Fruit fly (Drosophila melanogaster) whole organism, embryonic: Measurements from ENCODE around the gene ec.

Experiments
- Adf1 ChIP-seq: fragments of 200-800 bp; sonication (Bioruptor generic); IDR thresholded peaks from 2 replicates; pipeline ENCODE4 v1.3.6; 2022; ENCODE audit warnings: missing biosample characterization, missing genetic modification characterization
- Atf-2 ChIP-seq: fragments of 200-800 bp; sonication (Bioruptor generic); optimal IDR thresholded peaks from 2 replicates; lab custom pipeline; 2016; ENCODE audit warnings: missing biosample characterization, missing genetic modification characterization
- CG10321 ChIP-seq: fragments of 200-800 bp; sonication (Bioruptor generic); IDR thresholded peaks from 2 replicates; pipeline ENCODE4 v1.3.6; 2022; ENCODE audit warnings: missing biosample characterization, missing genetic modification characterization
- CG12071 ChIP-seq: fragments of 200-800 bp; sonication (Bioruptor generic); optimal IDR thresholded peaks from 3 replicates; lab custom pipeline; 2018; ENCODE audit warnings: missing biosample characterization, mild to moderate bottlenecking, missing genetic modification characterization
- CG12769 ChIP-seq: fragments of 200-800 bp; sonication (Bioruptor generic); optimal IDR thresholded peaks from 2 replicates; lab custom pipeline; 2019; ENCODE audit warnings: missing biosample characterization, mild to moderate bottlenecking, missing genetic modification characterization, moderate library complexity
- CG13287 ChIP-seq: fragments of 200-800 bp; sonication (Bioruptor generic); IDR thresholded peaks from 2 replicates; pipeline ENCODE4 v1.3.6; 2022; ENCODE audit warnings: missing biosample characterization, missing genetic modification characterization; ENCODE audit not compliant: partially characterized antibody
- CG15696 ChIP-seq: fragments of 200-800 bp; sonication (Bioruptor generic); optimal IDR thresholded peaks from 2 replicates; lab custom pipeline; 2019; ENCODE audit warnings: missing biosample characterization, mild to moderate bottlenecking, missing genetic modification characterization, moderate library complexity
- CG1602 ChIP-seq: fragments of 200-800 bp; sonication (Bioruptor generic); optimal IDR thresholded peaks from 3 replicates; lab custom pipeline; 2016; ENCODE audit warnings: missing biosample characterization, missing genetic modification characterization
- CG1603 ChIP-seq: fragments of 200-800 bp; sonication (Bioruptor generic); optimal IDR thresholded peaks from 2 replicates; lab custom pipeline; 2019; ENCODE audit warnings: missing biosample characterization, mild to moderate bottlenecking, missing genetic modification characterization, moderate library complexity
- CG1792 ChIP-seq: fragments of 200-800 bp; sonication (Bioruptor generic); optimal IDR thresholded peaks from 2 replicates; lab custom pipeline; 2016; ENCODE audit warnings: missing biosample characterization, missing genetic modification characterization
- CG18011 ChIP-seq: fragments of 200-800 bp; sonication (Bioruptor generic); optimal IDR thresholded peaks from 2 replicates; lab custom pipeline; 2017; ENCODE audit warnings: missing biosample characterization, missing genetic modification characterization, mild to moderate bottlenecking, moderate library complexity, missing genotype
- CG2712 ChIP-seq: fragments of 200-800 bp; optimal IDR thresholded peaks from 3 replicates; lab custom pipeline; 2019; ENCODE audit warnings: missing biosample characterization, mild to moderate bottlenecking, missing genetic modification characterization, moderate library complexity
- CG32767 ChIP-seq: fragments of 200-800 bp; sonication (Bioruptor generic); IDR thresholded peaks from 2 replicates; pipeline ENCODE4 v1.3.6; 2022; ENCODE audit warnings: missing biosample characterization, missing genetic modification characterization
- CG7987 ChIP-seq: fragments of 200-800 bp; sonication (Bioruptor generic); optimal IDR thresholded peaks from 2 replicates; lab custom pipeline; 2018; ENCODE audit warnings: missing biosample characterization, mild to moderate bottlenecking, missing genetic modification characterization, moderate library complexity
- CG8924 ChIP-seq: fragments of 200-800 bp; optimal IDR thresholded peaks from 3 replicates; lab custom pipeline; 2019; ENCODE audit warnings: missing biosample characterization, mild to moderate bottlenecking, missing genetic modification characterization, moderate library complexity
- D19A ChIP-seq: fragments of 200-800 bp; optimal IDR thresholded peaks from 3 replicates; lab custom pipeline; 2019; ENCODE audit warnings: missing biosample characterization, mild to moderate bottlenecking, missing genetic modification characterization, moderate library complexity
- Drgx ChIP-seq: fragments of 200-800 bp; sonication (Bioruptor generic); IDR thresholded peaks from 2 replicates; pipeline ENCODE4 v1.3.6; 2022; ENCODE audit warnings: missing biosample characterization, missing genetic modification characterization
- E2f2 ChIP-seq: fragments of 200-800 bp; sonication (Bioruptor generic); IDR thresholded peaks from 2 replicates; pipeline ENCODE4 v1.3.6; 2022; ENCODE audit warnings: missing biosample characterization, missing genetic modification characterization
- NK7.1 ChIP-seq: fragments of 200-800 bp; sonication (Bioruptor generic); optimal IDR thresholded peaks from 3 replicates; lab custom pipeline; 2016; ENCODE audit warnings: missing biosample characterization, missing genetic modification characterization
- Sin3A ChIP-seq: fragments of >200 bp; optimal IDR thresholded peaks from 2 replicates; lab custom pipeline; 2018
- Spps ChIP-seq: fragments of 200-800 bp; sonication (Bioruptor generic); optimal IDR thresholded peaks from 2 replicates; lab custom pipeline; 2018; ENCODE audit warnings: missing biosample characterization, mild to moderate bottlenecking, missing genetic modification characterization
- Usf ChIP-seq: fragments of 200-800 bp; sonication (Bioruptor generic); optimal IDR thresholded peaks from 2 replicates; lab custom pipeline; 2017; ENCODE audit warnings: missing genotype, missing biosample characterization, missing genetic modification characterization
- Vsx1 ChIP-seq: fragments of 200-800 bp; sonication (Bioruptor generic); optimal IDR thresholded peaks from 2 replicates; lab custom pipeline; 2017; ENCODE audit warnings: missing biosample characterization, mild to moderate bottlenecking, missing genetic modification characterization, missing genetic modification reagents
- abd-A ChIP-seq: fragments of 200-800 bp; sonication (Bioruptor generic); optimal IDR thresholded peaks from 3 replicates; lab custom pipeline; 2019; ENCODE audit warnings: missing biosample characterization, mild to moderate bottlenecking, missing genetic modification characterization, moderate library complexity
- ara ChIP-seq: fragments of 200-800 bp; sonication (Bioruptor generic); IDR thresholded peaks from 2 replicates; pipeline ENCODE4 v1.3.6; 2022; ENCODE audit warnings: missing biosample characterization, missing genetic modification characterization
- bowl ChIP-seq: fragments of 200-800 bp; sonication (Bioruptor generic); IDR thresholded peaks from 2 replicates; pipeline ENCODE4 v1.3.6; 2022; ENCODE audit warnings: missing biosample characterization, missing genetic modification characterization
- bsh ChIP-seq, 2 experiments: fragments of 200-800 bp; sonication (Bioruptor generic); optimal IDR thresholded peaks; 2 replicates each; lab custom pipeline; 2017 to 2018; ENCODE audit warnings: mild to moderate bottlenecking in 2 of 2, missing biosample characterization in 2 of 2, missing genetic modification characterization in 2 of 2, moderate library complexity in 1 of 2
- corto ChIP-seq: fragments of 200-800 bp; sonication (Bioruptor generic); optimal IDR thresholded peaks from 2 replicates; lab custom pipeline; 2016; ENCODE audit warnings: missing biosample characterization, mild to moderate bottlenecking, missing genetic modification characterization, moderate library complexity
- dan ChIP-seq: fragments of 200-800 bp; sonication (Bioruptor generic); IDR thresholded peaks from 2 replicates; pipeline ENCODE4 v1.3.6; 2022; ENCODE audit warnings: missing biosample characterization, missing genetic modification characterization
- dmrt99B ChIP-seq: fragments of 200-800 bp; sonication (Bioruptor generic); optimal IDR thresholded peaks from 2 replicates; lab custom pipeline; 2018; ENCODE audit warnings: missing biosample characterization, mild to moderate bottlenecking, missing genetic modification characterization, moderate library complexity
- fd102C ChIP-seq: fragments of 200-800 bp; sonication (Bioruptor generic); optimal IDR thresholded peaks from 2 replicates; lab custom pipeline; 2018; ENCODE audit warnings: missing biosample characterization, mild to moderate bottlenecking, missing genetic modification characterization, moderate library complexity
- h ChIP-seq: fragments of >200 bp; optimal IDR thresholded peaks from 2 replicates; lab custom pipeline; 2017
- hkb ChIP-seq, 2 experiments: fragments of 200-800 bp in 1 of 2; fragments of >200 bp in 1 of 2; sonication (Bioruptor generic) in 1 of 2; IDR thresholded peaks in 1 of 2; optimal IDR thresholded peaks in 1 of 2; 2 replicates each; pipeline versions ENCODE4 v1.3.6 to Lab custom; 2017 to 2022; ENCODE audit warnings: missing biosample characterization in 1 of 2, missing genetic modification characterization in 1 of 2
- lov ChIP-seq, 2 experiments: fragments of 200-800 bp in 1 of 2; fragments of >200 bp in 1 of 2; sonication (Bioruptor generic) in 1 of 2; IDR thresholded peaks in 1 of 2; optimal IDR thresholded peaks in 1 of 2; 2 replicates in 1 of 2; 3 replicates in 1 of 2; pipeline versions ENCODE4 v1.3.6 to Lab custom; 2017 to 2022; ENCODE audit warnings: missing biosample characterization in 1 of 2, missing genetic modification characterization in 1 of 2
- nau ChIP-seq: fragments of 200-800 bp; sonication (Bioruptor generic); optimal IDR thresholded peaks from 3 replicates; lab custom pipeline; 2017; ENCODE audit warnings: missing biosample characterization, mild to moderate bottlenecking, missing genetic modification characterization, missing genetic modification reagents
- nom ChIP-seq: fragments of 200-800 bp; sonication (Bioruptor generic); optimal IDR thresholded peaks from 2 replicates; lab custom pipeline; 2017; ENCODE audit warnings: missing biosample characterization, missing genetic modification characterization, mild to moderate bottlenecking, moderate library complexity, missing genetic modification reagents
- phol ChIP-seq: fragments of 200-800 bp; sonication (Bioruptor generic); optimal IDR thresholded peaks from 3 replicates; lab custom pipeline; 2018; ENCODE audit warnings: missing biosample characterization, mild to moderate bottlenecking, missing genetic modification characterization, moderate library complexity
- psq ChIP-seq: fragments of 200-800 bp; sonication (Bioruptor generic); optimal IDR thresholded peaks from 2 replicates; lab custom pipeline; 2017; ENCODE audit warnings: missing biosample characterization, missing genetic modification characterization
- pum ChIP-seq: fragments of 200-800 bp; sonication (Bioruptor generic); optimal IDR thresholded peaks from 2 replicates; lab custom pipeline; 2016; ENCODE audit warnings: missing biosample characterization, missing genetic modification characterization
- row ChIP-seq: fragments of 200-800 bp; sonication (Bioruptor generic); IDR thresholded peaks from 3 replicates; pipeline ENCODE4 v1.3.6; 2022; ENCODE audit warnings: missing biosample characterization, missing genetic modification characterization
- sr ChIP-seq: fragments of 200-800 bp; sonication (Bioruptor generic); IDR thresholded peaks from 3 replicates; pipeline ENCODE4 v1.3.6; 2022; ENCODE audit warnings: missing biosample characterization, missing genetic modification characterization
- stwl ChIP-seq: fragments of 200-800 bp; sonication (Bioruptor generic); optimal IDR thresholded peaks from 3 replicates; lab custom pipeline; 2018; ENCODE audit warnings: missing biosample characterization, mild to moderate bottlenecking, missing genetic modification characterization, moderate library complexity
- twi ChIP-seq: fragments of 200-800 bp; optimal IDR thresholded peaks from 2 replicates; lab custom pipeline; 2019; ENCODE audit warnings: missing biosample characterization, mild to moderate bottlenecking, missing genetic modification characterization, moderate library complexity
- vfl ChIP-seq: fragments of 200-800 bp; sonication (Bioruptor generic); optimal IDR thresholded peaks from 2 replicates; lab custom pipeline; 2016; ENCODE audit warnings: missing biosample characterization, missing genetic modification characterization
- wor ChIP-seq: fragments of 200-800 bp; sonication (Bioruptor generic); IDR thresholded peaks from 2 replicates; pipeline ENCODE4 v1.3.6; 2022; ENCODE audit warnings: missing biosample characterization, missing genetic modification characterization

ec gene

DNA sequence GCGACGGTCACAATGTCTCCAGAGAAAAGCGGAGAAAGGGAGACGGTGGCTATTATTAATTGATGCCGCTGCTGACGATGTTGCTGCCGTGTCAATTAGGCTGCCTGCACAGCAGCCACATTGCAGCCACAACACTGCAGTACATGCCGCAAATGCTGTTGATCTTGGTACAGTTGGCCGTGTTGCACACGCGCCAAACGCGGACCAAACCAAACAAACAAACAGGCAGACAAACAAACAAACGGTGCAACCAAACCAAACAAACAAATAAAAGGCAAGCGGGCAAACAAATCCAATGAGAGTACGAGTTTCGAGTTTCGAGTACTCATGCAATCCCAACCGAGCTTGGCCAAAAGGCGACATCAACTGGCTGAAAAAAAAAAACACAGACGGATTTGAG, 20.7 kb downstream of the ec start (continued):
- no peak for TF ChIP-seq CG12769 (tag; lab: Kevin White, UChicago)
- TF ChIP-seq fd102C: peak; percentile 64
- TF ChIP-seq bowl (GFP tag; lab: Robert Waterston, UW): no peak
- no peak for TF ChIP-seq h (lab: Kevin White, UChicago)
- no peak for TF ChIP-seq twi (tag; lab: Kevin White, UChicago)
- no peak for TF ChIP-seq CG7987 (GFP tag; lab: Kevin White, UChicago)
- TF ChIP-seq CG10321 (GFP tag; lab: Robert Waterston, UW): no peak
- peak; percentile 9 for TF ChIP-seq CG2712
- TF ChIP-seq Atf-2: no peak
- no peak for TF ChIP-seq Adf1 (GFP tag; lab: Robert Waterston, UW)
- no peak for TF ChIP-seq dan (GFP tag; lab: Robert Waterston, UW)
- TF ChIP-seq lov (optimal IDR thresholded peaks at IDR 0.05; lab: Kevin White, UChicago): no peak
- TF ChIP-seq lov (GFP tag; IDR thresholded peaks at IDR 0.05; lab: Robert Waterston, UW): no peak
- no peak for TF ChIP-seq nau (GFP tag; lab: Kevin White, UChicago)

DNA sequence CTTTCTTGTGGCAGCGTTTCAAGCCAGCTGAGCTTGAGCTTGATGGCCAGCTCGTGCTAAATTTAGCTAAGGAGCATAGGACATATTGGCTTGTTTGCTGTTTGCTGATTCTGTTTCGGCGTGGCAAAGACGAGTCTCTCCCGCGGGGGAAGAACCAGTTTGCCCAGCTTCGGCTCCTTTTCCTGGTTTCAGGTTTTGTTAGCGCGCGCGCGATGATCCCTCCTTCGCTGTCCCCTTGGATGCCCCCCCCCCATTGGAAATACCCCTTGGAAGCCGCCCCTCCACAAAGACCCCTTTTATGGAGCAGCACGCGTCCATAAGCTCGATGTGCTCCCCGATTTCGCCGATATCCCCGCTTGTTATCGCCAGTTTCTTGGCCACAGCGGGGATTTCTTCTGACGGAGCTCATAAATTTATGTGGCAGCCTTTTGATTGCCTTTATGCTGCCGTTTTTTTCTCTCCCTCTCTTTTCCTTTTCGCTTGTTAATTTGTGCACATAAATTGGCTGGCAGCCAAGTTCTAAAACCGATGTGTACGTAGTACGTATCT, 21.7 kb downstream of the ec start:
- TF ChIP-seq nom (GFP tag; lab: Kevin White, UChicago): peak; percentile 59
- no peak for TF ChIP-seq E2f2

DNA sequence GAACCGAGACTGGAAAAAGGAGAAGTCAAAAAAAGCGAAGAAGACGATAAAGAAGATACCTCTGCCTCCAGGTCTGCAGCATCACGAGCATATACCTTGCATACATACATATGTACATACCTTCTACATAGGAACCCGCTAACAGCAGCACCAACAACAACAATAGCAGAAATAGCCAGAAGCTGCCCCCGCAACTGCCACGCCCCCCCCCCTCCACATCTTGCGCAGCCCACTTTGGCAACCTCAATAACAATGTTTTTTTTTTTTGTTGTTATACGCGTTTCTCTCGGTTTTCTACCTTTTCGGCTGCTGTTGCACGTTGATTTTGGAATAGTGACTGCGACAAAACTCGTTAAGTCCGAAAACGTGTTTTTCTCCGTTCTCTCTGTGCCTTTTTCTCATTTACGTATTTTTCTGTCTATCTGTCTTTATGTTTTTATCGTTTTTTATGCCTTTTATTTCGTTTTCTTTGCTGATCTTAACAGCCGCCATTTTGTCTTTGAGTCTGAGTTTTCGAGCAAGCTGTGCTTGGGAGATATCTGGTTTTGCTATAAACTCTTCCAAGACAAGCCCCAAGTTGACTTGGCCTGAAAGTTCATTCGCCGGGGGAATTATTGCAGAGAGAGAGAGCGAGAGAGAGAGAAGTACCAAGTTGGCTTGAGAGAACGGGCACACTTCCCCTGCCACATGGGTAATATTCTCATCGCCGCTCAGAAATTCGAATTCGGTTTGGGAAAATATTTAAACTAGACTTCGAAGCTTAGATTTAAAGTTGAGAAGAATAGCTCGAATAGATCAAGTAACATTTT, 23.7 kb downstream of the ec start:
- TF ChIP-seq CG12071 (GFP tag; lab: Kevin White, UChicago) (no peak), row (GFP tag; lab: Robert Waterston, UW) (no peak), stwl (tag; lab: Kevin White, UChicago) (no peak), Vsx1 (GFP tag; lab: Kevin White, UChicago) (no peak), CG1602 (no peak), Usf (GFP tag; lab: Kevin White, UChicago) (no peak), D19A (tag; lab: Kevin White, UChicago) (no peak), psq (GFP tag; lab: Kevin White, UChicago) (peak; percentile 47), pum (GFP tag; lab: Kevin White, UChicago) (no peak), ara (GFP tag; lab: Robert Waterston, UW) (no peak), CG12769 (tag; lab: Kevin White, UChicago) (peak; percentile 64), CG32767 (GFP tag; lab: Robert Waterston, UW) (no peak), Spps (tag; lab: Kevin White, UChicago) (no peak), Drgx (GFP tag; lab: Robert Waterston, UW) (peak; percentile 45), corto (GFP tag; lab: Kevin White, UChicago) (no peak), dmrt99B (tag; lab: Kevin White, UChicago) (no peak), hkb (optimal IDR thresholded peaks at IDR 0.05; lab: Kevin White, UChicago) (no peak), hkb (GFP tag; IDR thresholded peaks at IDR 0.05; lab: Robert Waterston, UW) (no peak), Sin3A (lab: Kevin White, UChicago) (no peak), CG1603 (tag; lab: Kevin White, UChicago) (no peak), nom (GFP tag; lab: Kevin White, UChicago) (peak; percentile 89), wor (no peak), CG13287 (GFP tag; lab: Robert Waterston, UW) (no peak), CG8924 (tag; lab: Kevin White, UChicago) (no peak), NK7.1 (GFP tag; lab: Kevin White, UChicago) (no peak), CG15696 (no peak), abd-A (tag; lab: Kevin White, UChicago) (peak; percentile 48), sr (GFP tag; lab: Robert Waterston, UW) (peak; percentile 57; the same call in 2 of the 3 replicates), vfl (GFP tag; lab: Kevin White, UChicago) (no peak), CG1792 (GFP tag; lab: Kevin White, UChicago) (no peak), CG18011 (GFP tag; lab: Kevin White, UChicago) (peak; percentile 90), phol (tag; lab: Kevin White, UChicago) (peak; percentile 31), bsh (GFP tag; optimal IDR thresholded peaks at IDR 0.05; lab: Kevin White, UChicago) (peak in 1 of 2 experiments; percentile 41)
